Worm (Caenorhabditis elegans) whole organism, mixed stage, embryonic: ENCODE measurements around the gene srg-38.

Experiments used
- M03D4.4 ChIP-seq: sonication (generic microtip); optimal IDR thresholded peaks from 2 replicates; lab custom pipeline; 2017; ENCODE audit warnings: mild to moderate bottlenecking, missing genetic modification characterization, missing compliant biosample characterization
- bed-3 ChIP-seq: fragments of 200-800 bp; sonication (Bioruptor generic); optimal IDR thresholded peaks from 3 replicates; lab custom pipeline; 2018; ENCODE audit warnings: mild to moderate bottlenecking, missing genetic modification characterization, moderate library complexity, missing compliant biosample characterization
- blmp-1 ChIP-seq: fragments of 150-350 bp; optimal IDR thresholded peaks from 2 replicates; lab custom pipeline; 2014; ENCODE audit warnings: missing biosample characterization, missing genetic modification characterization
- ceh-39 ChIP-seq: fragments of 150-350 bp; optimal IDR thresholded peaks from 2 replicates; lab custom pipeline; 2014; ENCODE audit warnings: missing biosample characterization, missing genetic modification characterization
- ceh-43 ChIP-seq: fragments of 200-800 bp; sonication (Bioruptor generic); optimal IDR thresholded peaks from 2 replicates; lab custom pipeline; 2018; ENCODE audit warnings: mild to moderate bottlenecking, missing genetic modification characterization, moderate library complexity, missing compliant biosample characterization
- ceh-83 ChIP-seq: fragments of 200-800 bp; sonication (Bioruptor generic); optimal IDR thresholded peaks from 2 replicates; lab custom pipeline; 2018; ENCODE audit warnings: mild to moderate bottlenecking, missing genetic modification characterization, missing compliant biosample characterization
- ces-1 ChIP-seq: fragments of 150-350 bp; optimal IDR thresholded peaks from 2 replicates; lab custom pipeline; 2014; ENCODE audit warnings: missing biosample characterization, missing genetic modification reagents, missing genetic modification characterization
- cnd-1 ChIP-seq: fragments of 200-800 bp; sonication (Bioruptor generic); optimal IDR thresholded peaks from 2 replicates; lab custom pipeline; 2018; ENCODE audit warnings: mild to moderate bottlenecking, missing genetic modification characterization, missing compliant biosample characterization
- drap-1 ChIP-seq: fragments of 200-800 bp; sonication (Bioruptor generic); optimal IDR thresholded peaks from 3 replicates; lab custom pipeline; 2018; ENCODE audit warnings: mild to moderate bottlenecking, missing genetic modification characterization, missing compliant biosample characterization
- elt-1 ChIP-seq: sonication (generic microtip); optimal IDR thresholded peaks from 2 replicates; lab custom pipeline; 2017; ENCODE audit warnings: missing genetic modification characterization, mild to moderate bottlenecking, missing compliant biosample characterization, antibody characterized with exemption, moderate library complexity, borderline replicate concordance; ENCODE audit not compliant: insufficient read depth
- elt-3 ChIP-seq: fragments of 150-350 bp; optimal IDR thresholded peaks from 2 replicates; lab custom pipeline; 2014; ENCODE audit warnings: missing biosample characterization, missing genetic modification characterization
- flh-1 ChIP-seq: fragments of 200-800 bp; sonication (Bioruptor generic); optimal IDR thresholded peaks from 2 replicates; lab custom pipeline; 2018; ENCODE audit warnings: mild to moderate bottlenecking, missing genetic modification characterization, moderate library complexity, missing compliant biosample characterization
- ham-2 ChIP-seq: fragments of 200-800 bp; sonication (Bioruptor generic); optimal IDR thresholded peaks from 2 replicates; lab custom pipeline; 2018; ENCODE audit warnings: mild to moderate bottlenecking, missing genetic modification characterization, missing compliant biosample characterization
- hlh-1 ChIP-seq: fragments of 150-350 bp; optimal IDR thresholded peaks from 2 replicates; lab custom pipeline; 2014; ENCODE audit warnings: missing biosample characterization, missing genetic modification reagents, missing genetic modification characterization
- lin-13 ChIP-seq: fragments of 150-350 bp; optimal IDR thresholded peaks from 2 replicates; lab custom pipeline; 2014; ENCODE audit warnings: missing biosample characterization, missing genetic modification characterization
- lin-32 ChIP-seq: fragments of 200-800 bp; sonication (Bioruptor generic); optimal IDR thresholded peaks from 2 replicates; lab custom pipeline; 2018; ENCODE audit warnings: mild to moderate bottlenecking, missing genetic modification characterization, missing compliant biosample characterization
- lsy-2 ChIP-seq: fragments of 150-350 bp; optimal IDR thresholded peaks from 2 replicates; lab custom pipeline; 2014; ENCODE audit warnings: missing biosample characterization, missing genetic modification characterization
- mab-5 ChIP-seq: fragments of 150-350 bp; optimal IDR thresholded peaks from 2 replicates; lab custom pipeline; 2014; ENCODE audit warnings: missing biosample characterization, missing genetic modification characterization
- mep-1 ChIP-seq: fragments of 150-350 bp; optimal IDR thresholded peaks from 2 replicates; lab custom pipeline; 2017; ENCODE audit warnings: missing biosample characterization, missing genetic modification reagents, missing genetic modification characterization, inconsistent platforms
- mls-2 ChIP-seq: sonication (generic microtip); optimal IDR thresholded peaks from 2 replicates; lab custom pipeline; 2016; ENCODE audit warnings: mild to moderate bottlenecking, missing genetic modification characterization, moderate library complexity, missing compliant biosample characterization
- nhr-12 ChIP-seq: fragments of 150-350 bp; optimal IDR thresholded peaks from 2 replicates; lab custom pipeline; 2014; ENCODE audit warnings: missing biosample characterization, missing genetic modification characterization
- nhr-2 ChIP-seq: fragments of 150-350 bp; optimal IDR thresholded peaks from 2 replicates; lab custom pipeline; 2014; ENCODE audit warnings: missing biosample characterization, missing genetic modification characterization
- nhr-237 ChIP-seq: fragments of 150-350 bp; optimal IDR thresholded peaks from 2 replicates; lab custom pipeline; 2014; ENCODE audit warnings: missing biosample characterization, missing genetic modification characterization
- nhr-28 ChIP-seq: fragments of 150-350 bp; optimal IDR thresholded peaks from 2 replicates; lab custom pipeline; 2014; ENCODE audit warnings: missing biosample characterization, missing genetic modification characterization
- nhr-76 ChIP-seq: sonication (generic microtip); optimal IDR thresholded peaks from 2 replicates; lab custom pipeline; 2017; ENCODE audit warnings: missing biosample characterization, missing genetic modification characterization
- pha-4 ChIP-seq: fragments of 150-350 bp; optimal IDR thresholded peaks from 2 replicates; lab custom pipeline; 2018; ENCODE audit warnings: missing biosample characterization, missing genetic modification reagents, missing genetic modification characterization
- sem-2 ChIP-seq: fragments of 200-800 bp; sonication (Bioruptor generic); optimal IDR thresholded peaks from 2 replicates; lab custom pipeline; 2018; ENCODE audit warnings: mild to moderate bottlenecking, missing genetic modification characterization, missing compliant biosample characterization
- snpc-4 ChIP-seq: fragments of 150-350 bp; optimal IDR thresholded peaks from 2 replicates; lab custom pipeline; 2014; ENCODE audit warnings: missing biosample characterization, missing genetic modification characterization
- sptf-1 ChIP-seq: sonication (generic microtip); optimal IDR thresholded peaks from 2 replicates; lab custom pipeline; 2017; ENCODE audit warnings: mild to moderate bottlenecking, missing genetic modification characterization, moderate library complexity, missing compliant biosample characterization
- tbx-8 ChIP-seq: fragments of 200-800 bp; sonication (Bioruptor generic); optimal IDR thresholded peaks from 2 replicates; lab custom pipeline; 2018; ENCODE audit warnings: mild to moderate bottlenecking, missing genetic modification characterization, moderate library complexity, missing compliant biosample characterization
- unc-120 ChIP-seq: sonication (generic microtip); optimal IDR thresholded peaks from 2 replicates; lab custom pipeline; 2017; ENCODE audit warnings: missing genetic modification characterization, missing compliant biosample characterization; ENCODE audit not compliant: poor library complexity, severe bottlenecking
- unc-39 ChIP-seq: fragments of 150-350 bp; optimal IDR thresholded peaks from 2 replicates; lab custom pipeline; 2014; ENCODE audit warnings: missing biosample characterization, missing genetic modification characterization
- unc-62 ChIP-seq: fragments of 150-350 bp; optimal IDR thresholded peaks from 2 replicates; lab custom pipeline; 2014; ENCODE audit warnings: missing biosample characterization, missing genetic modification reagents, missing genetic modification characterization
- zip-8 ChIP-seq: fragments of 150-350 bp; optimal IDR thresholded peaks from 2 replicates; lab custom pipeline; 2014; ENCODE audit warnings: missing biosample characterization, missing genetic modification characterization
- ztf-11 ChIP-seq: fragments of 150-350 bp; optimal IDR thresholded peaks from 2 replicates; lab custom pipeline; 2014; ENCODE audit warnings: missing biosample characterization, missing genetic modification characterization

srg-38 gene

DNA sequence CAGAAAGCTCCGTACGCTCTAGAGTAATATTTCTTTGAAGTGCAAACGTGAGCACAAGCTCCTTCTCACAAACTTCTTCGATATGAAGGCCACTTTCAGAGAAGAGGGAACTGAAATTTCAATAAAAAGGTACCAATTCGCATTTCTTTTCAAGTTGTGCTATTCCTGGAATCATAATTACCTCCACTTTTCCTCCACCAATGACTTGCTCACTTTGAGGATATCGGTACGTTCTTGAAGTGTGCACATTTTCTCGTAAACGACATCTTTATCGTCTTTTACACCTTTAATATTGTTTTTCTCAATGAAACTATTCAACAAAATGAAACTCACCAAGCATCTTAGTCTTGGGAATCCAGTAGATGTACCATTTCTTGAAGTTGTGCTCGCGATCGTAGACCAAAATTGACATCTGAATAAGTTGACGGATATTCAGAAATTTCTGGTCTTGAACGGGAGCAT, 36.1 kb downstream of the srg-38 start, which contains the start of gene scb-1:
TSS of gene scb-1 (minus strand) at position 412 of the 462 bp plus-strand sequence.
- TF ChIP-seq zip-8 (tag; lab: Kevin White, UChicago) (no peak), elt-1 (tag; lab: Kevin White, UChicago) (no peak), nhr-28 (no peak), mab-5 (tag; lab: Kevin White, UChicago) (no peak), ztf-11 (no peak), tbx-8 (GFP tag; lab: Kevin White, UChicago) (no peak), hlh-1 (tag; lab: Kevin White, UChicago) (no peak), lin-13 (no peak), flh-1 (GFP tag; lab: Kevin White, UChicago) (no peak), ham-2 (no peak), pha-4 (no peak), sem-2 (GFP tag; lab: Kevin White, UChicago) (no peak), lin-32 (GFP tag; lab: Kevin White, UChicago) (no peak), unc-39 (tag; lab: Kevin White, UChicago) (no peak), mls-2 (tag; lab: Kevin White, UChicago) (no peak)

DNA sequence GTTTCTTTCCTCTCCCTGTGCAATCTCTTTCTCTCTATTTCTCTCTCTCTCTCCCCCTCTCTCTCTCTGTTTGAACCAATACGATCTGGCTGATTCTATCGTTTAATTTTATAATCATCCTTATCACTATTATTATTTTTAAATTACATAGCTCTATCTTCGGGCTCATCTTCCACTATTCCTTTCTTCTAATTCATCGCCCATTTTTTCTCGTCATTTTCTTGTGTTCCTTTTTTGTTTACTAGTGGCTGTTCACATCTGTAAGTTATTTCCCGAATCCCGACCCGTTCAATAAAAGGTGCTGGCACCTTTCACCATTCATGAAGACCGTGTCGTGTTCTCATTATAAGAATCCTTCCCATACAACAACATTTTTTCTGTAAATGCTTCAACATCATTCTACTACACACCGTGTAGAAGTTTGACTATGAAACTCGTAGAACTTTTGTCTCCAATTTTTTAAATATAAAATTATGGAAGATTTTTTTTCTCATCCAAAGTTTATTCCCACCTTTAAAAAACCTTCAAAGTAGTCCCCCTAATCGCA, 37.2 kb downstream of the srg-38 start:
- TF ChIP-seq nhr-237 (no peak), lin-13 (no peak), nhr-76 (tag; lab: Kevin White, UChicago) (no peak), unc-39 (tag; lab: Kevin White, UChicago) (no peak), mab-5 (tag; lab: Kevin White, UChicago) (no peak)
- TF ChIP-seq, all 35 proteins: peak for 0

DNA sequence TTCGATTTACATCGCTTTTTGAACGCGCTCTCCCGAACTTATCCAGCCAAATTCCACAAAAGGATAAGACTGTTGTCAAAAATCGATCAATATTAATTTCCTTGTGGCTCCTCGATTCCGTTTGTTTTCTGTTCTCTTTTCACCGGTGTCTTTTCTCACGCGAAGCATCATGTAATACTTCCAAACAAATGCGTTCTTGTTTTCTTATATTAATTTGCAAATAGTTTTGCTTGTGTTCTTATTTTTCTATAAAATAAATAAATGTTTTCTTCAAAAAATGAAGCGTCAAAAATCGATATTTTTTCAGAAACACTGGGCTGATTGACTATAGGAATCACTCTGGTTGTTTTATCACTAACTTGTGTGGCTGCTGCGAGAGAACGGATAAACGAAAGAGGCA, 41.8 kb downstream of the srg-38 start, which contains the start of gene math-33:
TSS of gene math-33 (plus strand) at position 301 of the 400 bp plus-strand sequence.
- no peak for TF ChIP-seq cnd-1 (tag; lab: Kevin White, UChicago)
- TF ChIP-seq unc-62 (GFP tag; lab: Kevin White, UChicago) = no peak
- TF ChIP-seq nhr-237 = no peak
- no peak for TF ChIP-seq mep-1 (tag; lab: Kevin White, UChicago)

DNA sequence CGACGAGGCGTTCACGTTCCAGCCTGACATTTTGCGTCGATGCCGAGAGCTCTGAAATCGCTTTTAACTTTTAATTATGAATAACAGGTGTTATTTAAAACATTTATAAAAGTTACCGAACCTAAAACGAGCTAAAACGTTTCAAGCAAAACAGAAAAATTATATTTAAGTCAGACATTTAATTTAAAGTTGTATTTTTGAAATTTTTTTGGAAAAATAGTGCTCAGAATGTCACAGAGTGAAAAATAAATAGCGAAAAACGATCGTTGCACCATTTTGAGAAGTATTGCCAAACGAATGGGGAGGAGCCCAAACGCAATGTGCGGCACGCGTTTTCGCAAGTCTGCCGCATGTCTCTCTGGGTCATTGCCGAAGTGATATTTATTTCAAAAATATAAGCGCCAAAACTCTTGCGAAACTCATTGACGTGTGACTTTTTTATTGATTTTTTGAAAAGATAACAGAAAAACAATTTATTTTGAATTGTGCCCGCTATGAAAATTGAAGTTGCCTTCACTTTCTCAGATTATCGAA, 42.3 kb downstream of the srg-38 start, which contains the start of gene erfa-3:
TSS of gene erfa-3 (minus strand) at position 51 of the 534 bp plus-strand sequence.
- no peak for TF ChIP-seq zip-8 (tag; lab: Kevin White, UChicago)
- no peak for TF ChIP-seq nhr-2 (tag; lab: Kevin White, UChicago)
- TF ChIP-seq lin-13 = peak; percentile 69
- peak; percentile 28 for TF ChIP-seq ham-2
- peak; percentile 37 for TF ChIP-seq elt-1 (tag; lab: Kevin White, UChicago)
- TF ChIP-seq sem-2 (GFP tag; lab: Kevin White, UChicago) = peak; percentile 52
- peak; percentile 53 for TF ChIP-seq pha-4
- peak; percentile 50 for TF ChIP-seq cnd-1 (tag; lab: Kevin White, UChicago)
- peak; percentile 58 for TF ChIP-seq hlh-1 (tag; lab: Kevin White, UChicago)
- no peak for TF ChIP-seq flh-1 (GFP tag; lab: Kevin White, UChicago)
- TF ChIP-seq ceh-83 (GFP tag; lab: Kevin White, UChicago) = peak; percentile 88
- TF ChIP-seq M03D4.4 (tag; lab: Kevin White, UChicago) = peak; percentile 86
- no peak for TF ChIP-seq unc-62 (GFP tag; lab: Kevin White, UChicago)
- peak; percentile 26 for TF ChIP-seq nhr-28
- no peak for TF ChIP-seq unc-39 (tag; lab: Kevin White, UChicago)
- TF ChIP-seq ceh-43 (GFP tag; lab: Kevin White, UChicago) = peak; percentile 84
- TF ChIP-seq nhr-76 (tag; lab: Kevin White, UChicago) = peak; percentile 79
- peak; percentile 12 for TF ChIP-seq nhr-12
- TF ChIP-seq mep-1 (tag; lab: Kevin White, UChicago) = peak; percentile 68
- TF ChIP-seq nhr-237 = no peak
- TF ChIP-seq lin-32 (GFP tag; lab: Kevin White, UChicago) = no peak
- peak; percentile 13 for TF ChIP-seq ces-1
- peak; percentile 47 for TF ChIP-seq tbx-8 (GFP tag; lab: Kevin White, UChicago)
- TF ChIP-seq unc-120 = peak; percentile 79
- TF ChIP-seq ztf-11 = peak; percentile 82
- TF ChIP-seq mab-5 (tag; lab: Kevin White, UChicago) = no peak
- peak; percentile 88 for TF ChIP-seq mls-2 (tag; lab: Kevin White, UChicago)
- TF ChIP-seq bed-3 = peak; percentile 65
- peak; percentile 33 for TF ChIP-seq lsy-2 (tag; lab: Kevin White, UChicago)
- TF ChIP-seq ceh-39 (tag; lab: Kevin White, UChicago) = no peak
- no peak for TF ChIP-seq snpc-4 (tag; lab: Kevin White, UChicago)
- TF ChIP-seq drap-1 (GFP tag; lab: Kevin White, UChicago) = peak; percentile 65
- peak; percentile 90 for TF ChIP-seq sptf-1 (tag; lab: Kevin White, UChicago)
- no peak for TF ChIP-seq elt-3 (tag; lab: Kevin White, UChicago)
- TF ChIP-seq blmp-1 (tag; lab: Kevin White, UChicago) = no peak
